Worm (Caenorhabditis elegans): Measurements from ENCODE around the gene Y81B9A.1.

Gene Y81B9A.1

DNA sequence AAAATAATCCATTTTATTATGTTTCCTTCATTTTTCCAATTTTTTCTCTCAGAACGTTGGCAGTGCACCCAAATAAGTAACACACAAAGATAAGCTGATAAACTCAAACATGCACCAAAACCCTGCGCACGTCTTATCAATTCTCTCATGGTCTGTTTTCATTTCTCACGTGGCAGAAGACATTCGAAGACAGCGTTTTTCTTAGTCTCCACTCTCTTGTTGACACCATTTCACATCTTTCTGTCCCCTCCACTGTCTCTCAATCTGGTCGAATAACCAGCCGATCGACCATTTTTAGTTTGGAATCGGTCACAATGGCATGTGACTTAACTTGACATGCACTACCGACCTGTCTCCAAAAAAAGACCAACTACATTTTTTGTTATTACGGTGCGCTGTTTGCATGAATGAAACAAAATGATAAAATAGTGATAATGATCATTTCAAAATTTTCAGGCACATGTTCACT lies 21.7 kb downstream of the Y81B9A.1 start, which contains the start of gene C35B8.3 (continued):
- TF ChIP-seq ama-1 (optimal IDR thresholded peaks at IDR 0.05), result no peak
- TF ChIP-seq snpc-4 (tag; optimal IDR thresholded peaks at IDR 0.05), result no peak
- no peak for TF ChIP-seq hlh-4 (tag; optimal IDR thresholded peaks at IDR 0.05)
- no peak for TF ChIP-seq ets-5 (GFP tag; IDR thresholded peaks at IDR 0.05)
- no peak for TF ChIP-seq ztf-4 (tag; optimal IDR thresholded peaks at IDR 0.05)
- no peak for TF ChIP-seq fkh-4 (tag; optimal IDR thresholded peaks at IDR 0.05; ENCODE audit: borderline replicate concordance)
- no peak for TF ChIP-seq Y116A8C.19 (tag; optimal IDR thresholded peaks at IDR 0.05; ENCODE audit: borderline replicate concordance)
- TF ChIP-seq ceh-90 (tag; optimal IDR thresholded peaks at IDR 0.05), result no peak
- no peak for TF ChIP-seq nhr-47 (tag; optimal IDR thresholded peaks at IDR 0.05)
- no peak for TF ChIP-seq efl-1 (optimal IDR thresholded peaks at IDR 0.05)
- peak in 1 of 2 experiments; percentile 91 for TF ChIP-seq efl-1 (GFP tag; optimal IDR thresholded peaks at IDR 0.05 in 1 of 2)
- peak; percentile 34 for TF ChIP-seq nhr-19 (GFP tag; conservative IDR thresholded peaks at IDR 0.05)
- TF ChIP-seq egl-27 (tag; optimal IDR thresholded peaks at IDR 0.05), result no peak
- TF ChIP-seq nhr-76 (tag; optimal IDR thresholded peaks at IDR 0.05), result no peak
- no peak for TF ChIP-seq egl-13 (tag; optimal IDR thresholded peaks at IDR 0.05)
- TF ChIP-seq efl-3 (GFP tag; optimal IDR thresholded peaks at IDR 0.05), result no peak
- TF ChIP-seq F16B12.6 (tag; optimal IDR thresholded peaks at IDR 0.05), result no peak
- no peak for TF ChIP-seq vab-15 (tag; optimal IDR thresholded peaks at IDR 0.05)
- no peak for TF ChIP-seq ceh-63 (GFP tag; optimal IDR thresholded peaks at IDR 0.05)
- peak in 4 of 6 experiments; percentile 15 to 87 (median 42) for TF ChIP-seq elt-3 (tag; optimal IDR thresholded peaks at IDR 0.05)
- no peak for TF ChIP-seq sox-4 (tag; optimal IDR thresholded peaks at IDR 0.05)
- no peak for TF ChIP-seq pax-3 (tag; optimal IDR thresholded peaks at IDR 0.05)
- no peak for TF ChIP-seq alr-1 (tag; optimal IDR thresholded peaks at IDR 0.05; ENCODE audit: borderline replicate concordance)
- no peak for TF ChIP-seq nhr-11 (tag; optimal IDR thresholded peaks at IDR 0.05)
- TF ChIP-seq C34B4.2 (tag; optimal IDR thresholded peaks at IDR 0.05), result no peak
- no peak for TF ChIP-seq ceh-88 (GFP tag; IDR thresholded peaks at IDR 0.05)
- TF ChIP-seq unc-98 (GFP tag; IDR thresholded peaks at IDR 0.05), result no peak
- TF ChIP-seq unc-62 (GFP tag; optimal IDR thresholded peaks at IDR 0.05), result no peak
- TF ChIP-seq mab-9 (GFP tag; IDR thresholded peaks at IDR 0.05), result no peak
- TF ChIP-seq zag-1 (tag; optimal IDR thresholded peaks at IDR 0.05), result no peak
- 0 out of 2 replicates have a peak, but pooled peaks have one; percentile 36 for TF ChIP-seq grh-1 (GFP tag; IDR thresholded peaks at IDR 0.05)
- TF ChIP-seq elt-2 (tag; optimal IDR thresholded peaks at IDR 0.05), result peak; percentile 81
- TF ChIP-seq nhr-85 (tag), result peak; percentile 91
- no peak for TF ChIP-seq dsc-1 (tag; optimal IDR thresholded peaks at IDR 0.05)

ce11 chrX:9225273-9225672 lies 33.0 kb downstream of the Y81B9A.1 start:
- TF ChIP-seq hlh-17 (GFP tag; optimal IDR thresholded peaks at IDR 0.05; ENCODE audit: borderline replicate concordance), result no peak
- TF ChIP-seq snpc-4 (tag; optimal IDR thresholded peaks at IDR 0.05), result no peak
- no peak for TF ChIP-seq nhr-12 (tag; optimal IDR thresholded peaks at IDR 0.05)
- TF ChIP-seq hpl-2 (GFP tag; optimal IDR thresholded peaks at IDR 0.05), result no peak
- TF ChIP-seq C16A3.4 (tag; optimal IDR thresholded peaks at IDR 0.05), result peak; percentile 18
- TF ChIP-seq tlp-1 (tag; optimal IDR thresholded peaks at IDR 0.05), result no peak
- no peak for TF ChIP-seq alr-1 (tag; optimal IDR thresholded peaks at IDR 0.05; ENCODE audit: borderline replicate concordance)
- TF ChIP-seq vab-15 (tag; optimal IDR thresholded peaks at IDR 0.05), result no peak
- peak; percentile 51 for TF ChIP-seq nhr-20 (tag; optimal IDR thresholded peaks at IDR 0.05)
- no peak for TF ChIP-seq aly-2 (tag; optimal IDR thresholded peaks at IDR 0.05)
- no peak for TF ChIP-seq egl-27 (tag; optimal IDR thresholded peaks at IDR 0.05)
- no peak for TF ChIP-seq ama-1 (optimal IDR thresholded peaks at IDR 0.05)
- TF ChIP-seq F16B12.6 (tag; optimal IDR thresholded peaks at IDR 0.05), result no peak
- peak; percentile 31 for TF ChIP-seq nhr-19 (GFP tag; conservative IDR thresholded peaks at IDR 0.05)
- no peak for TF ChIP-seq ceh-63 (GFP tag; optimal IDR thresholded peaks at IDR 0.05)
- TF ChIP-seq pag-3 (tag; optimal IDR thresholded peaks at IDR 0.05; ENCODE audit: borderline replicate concordance, insufficient read depth), result no peak
- TF ChIP-seq xbp-1 (tag; optimal IDR thresholded peaks at IDR 0.05), result no peak
- TF ChIP-seq ceh-90 (tag; optimal IDR thresholded peaks at IDR 0.05), result no peak
- no peak for TF ChIP-seq elt-2 (tag; optimal IDR thresholded peaks at IDR 0.05)
- TF ChIP-seq skn-1 (tag; optimal IDR thresholded peaks at IDR 0.05), result peak; percentile 3
- TF ChIP-seq fos-1 (tag; optimal IDR thresholded peaks at IDR 0.05), result no peak
- TF ChIP-seq swsn-7 (tag; optimal IDR thresholded peaks at IDR 0.05), result peak; percentile 17
- peak; percentile 49 for TF ChIP-seq rnt-1 (tag; optimal IDR thresholded peaks at IDR 0.05)
- peak in 1 of 2 experiments; percentile 65 for TF ChIP-seq mdl-1 (tag; optimal IDR thresholded peaks at IDR 0.05)
- no peak for TF ChIP-seq ceh-8 (GFP tag; optimal IDR thresholded peaks at IDR 0.05)
- TF ChIP-seq nhr-77 (tag; optimal IDR thresholded peaks at IDR 0.05), result no peak
- TF ChIP-seq unc-98 (GFP tag; IDR thresholded peaks at IDR 0.05), result no peak
- TF ChIP-seq unc-86 (tag; optimal IDR thresholded peaks at IDR 0.05), result no peak
- TF ChIP-seq efl-1 (optimal IDR thresholded peaks at IDR 0.05), result peak in 1 of 2 experiments; percentile 40
- TF ChIP-seq efl-1 (GFP tag; optimal IDR thresholded peaks at IDR 0.05 in 1 of 2), result no peak

All from whole organism, L1 larva.